Worm (Caenorhabditis elegans): ENCODE data around the gene him-5.

DNA sequence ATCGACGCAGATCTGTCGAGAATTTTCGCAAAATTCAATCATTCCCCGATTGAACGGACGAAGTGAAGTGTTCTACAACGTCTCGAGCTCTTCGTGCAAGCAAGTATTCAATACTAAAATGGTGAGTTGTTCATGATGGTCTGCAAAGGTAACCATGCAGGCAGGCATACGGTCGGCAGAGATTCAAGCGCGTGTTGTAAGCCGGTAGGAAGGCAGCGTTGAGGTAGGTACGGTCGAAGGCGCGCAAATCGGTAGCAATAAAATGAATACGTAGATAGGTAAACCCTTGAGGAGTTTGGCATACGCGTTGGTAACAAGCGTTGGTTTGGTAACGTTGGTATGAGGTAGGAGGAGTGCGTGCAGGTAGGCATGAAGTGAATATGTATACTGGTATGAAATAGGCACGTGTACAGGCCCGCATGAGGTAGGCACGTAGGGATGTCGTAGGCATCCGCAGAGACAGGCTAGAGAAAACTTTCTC lies 22.4 kb upstream of the him-5 start, which contains the start of gene D1086.17:
- no peak for TF ChIP-seq ama-1 (optimal IDR thresholded peaks at IDR 0.05)
- TF ChIP-seq snpc-4 (tag; optimal IDR thresholded peaks at IDR 0.05), result no peak
- TF ChIP-seq nfya-1 (tag; optimal IDR thresholded peaks at IDR 0.05; ENCODE audit: insufficient read depth), result no peak
